Worm (Caenorhabditis elegans) whole organism, L2 larva: ENCODE data around the gene C14A6.6.

Experiments used
- R02D3.7 ChIP-seq: fragments of 150-350 bp; optimal IDR thresholded peaks from 2 replicates; lab custom pipeline; 2014; ENCODE audit warnings: missing biosample characterization, missing genetic modification characterization
- Y55F3AM.14 ChIP-seq: fragments of 200-800 bp; sonication (Bioruptor generic); optimal IDR thresholded peaks from 2 replicates; lab custom pipeline; 2018; ENCODE audit warnings: mild to moderate bottlenecking, missing genetic modification characterization, missing compliant biosample characterization
- ZK546.5 ChIP-seq: sonication (generic microtip); optimal IDR thresholded peaks from 2 replicates; lab custom pipeline; 2017; ENCODE audit warnings: missing biosample characterization, missing genetic modification characterization
- alr-1 ChIP-seq: fragments of 150-350 bp; optimal IDR thresholded peaks from 2 replicates; lab custom pipeline; 2014; ENCODE audit warnings: missing biosample characterization, missing genetic modification characterization
- ceh-16 ChIP-seq: fragments of 150-350 bp; optimal IDR thresholded peaks from 2 replicates; lab custom pipeline; 2014; ENCODE audit warnings: missing biosample characterization, missing genetic modification characterization
- ceh-82 ChIP-seq: fragments of 150-350 bp; optimal IDR thresholded peaks from 2 replicates; lab custom pipeline; 2014; ENCODE audit warnings: missing biosample characterization, missing genetic modification characterization
- dmd-4 ChIP-seq: sonication (generic microtip); optimal IDR thresholded peaks from 2 replicates; lab custom pipeline; 2017; ENCODE audit warnings: missing biosample characterization, missing genetic modification characterization
- egl-27 ChIP-seq: sonication (generic microtip); optimal IDR thresholded peaks from 3 replicates; lab custom pipeline; 2017; ENCODE audit warnings: missing biosample characterization, missing genetic modification reagents, missing genetic modification characterization
- elt-1 ChIP-seq: fragments of 150-350 bp; optimal IDR thresholded peaks from 2 replicates; lab custom pipeline; 2014; ENCODE audit warnings: missing biosample characterization, missing genetic modification characterization
- elt-3 ChIP-seq: sonication (generic microtip); optimal IDR thresholded peaks from 2 replicates; lab custom pipeline; 2017; ENCODE audit warnings: missing biosample characterization, missing genetic modification characterization
- fos-1 ChIP-seq: fragments of 150-350 bp; optimal IDR thresholded peaks from 2 replicates; lab custom pipeline; 2014; ENCODE audit warnings: missing biosample characterization, missing genetic modification characterization
- gmeb-1 ChIP-seq: fragments of 150-350 bp; optimal IDR thresholded peaks from 2 replicates; lab custom pipeline; 2014; ENCODE audit warnings: missing biosample characterization, missing genetic modification characterization
- lin-11 ChIP-seq: fragments of 150-350 bp; sonication (generic microtip); optimal IDR thresholded peaks from 2 replicates; lab custom pipeline; 2014; ENCODE audit warnings: missing biosample characterization, missing genetic modification characterization, inconsistent platforms, mixed read lengths
- lin-13 ChIP-seq: fragments of 150-350 bp; optimal IDR thresholded peaks from 2 replicates; lab custom pipeline; 2014; ENCODE audit warnings: missing biosample characterization, missing genetic modification reagents, missing genetic modification characterization
- lin-39 ChIP-seq: fragments of 150-350 bp; optimal IDR thresholded peaks from 2 replicates; lab custom pipeline; 2014; ENCODE audit warnings: missing biosample characterization, missing genetic modification reagents, missing genetic modification characterization
- lsy-2 ChIP-seq, 2 experiments: fragments of 150-350 bp in 1 of 2; sonication (generic microtip) in 1 of 2; optimal IDR thresholded peaks; 2 replicates each; lab custom pipeline; 2014 to 2017; ENCODE audit warnings: missing biosample characterization in 2 of 2, missing genetic modification characterization in 2 of 2
- mbf-1 ChIP-seq: sonication (generic microtip); optimal IDR thresholded peaks from 2 replicates; lab custom pipeline; 2017; ENCODE audit warnings: missing biosample characterization, missing genetic modification characterization
- mdl-1 ChIP-seq, 2 experiments: fragments of 150-350 bp in 1 of 2; sonication (generic microtip) in 1 of 2; optimal IDR thresholded peaks; 2 replicates each; lab custom pipeline; 2017; ENCODE audit warnings: missing biosample characterization in 2 of 2, missing genetic modification characterization in 2 of 2
- nhr-10 ChIP-seq: sonication (generic microtip); optimal IDR thresholded peaks from 2 replicates; lab custom pipeline; 2017; ENCODE audit warnings: missing biosample characterization, missing genetic modification characterization
- nhr-11 ChIP-seq: fragments of 150-350 bp; optimal IDR thresholded peaks from 2 replicates; lab custom pipeline; 2014; ENCODE audit warnings: missing biosample characterization, missing genetic modification characterization
- nhr-12 ChIP-seq: fragments of 150-350 bp; optimal IDR thresholded peaks from 2 replicates; lab custom pipeline; 2014; ENCODE audit warnings: missing biosample characterization, missing genetic modification characterization
- nhr-23 ChIP-seq: fragments of 150-350 bp; optimal IDR thresholded peaks from 2 replicates; lab custom pipeline; 2014; ENCODE audit warnings: missing biosample characterization, missing genetic modification reagents, missing genetic modification characterization
- nhr-237 ChIP-seq: fragments of 150-350 bp; optimal IDR thresholded peaks from 2 replicates; lab custom pipeline; 2014; ENCODE audit warnings: missing biosample characterization, missing genetic modification characterization
- nhr-25 ChIP-seq: fragments of 150-350 bp; sonication (generic microtip); optimal IDR thresholded peaks from 3 replicates; lab custom pipeline; 2014; ENCODE audit warnings: missing biosample characterization, missing genetic modification characterization
- nhr-6 ChIP-seq: fragments of 150-350 bp; optimal IDR thresholded peaks from 2 replicates; lab custom pipeline; 2014; ENCODE audit warnings: missing biosample characterization, missing genetic modification characterization
- peb-1 ChIP-seq: fragments of 150-350 bp; optimal IDR thresholded peaks from 2 replicates; lab custom pipeline; 2014; ENCODE audit warnings: missing biosample characterization, missing genetic modification characterization
- sem-4 ChIP-seq: fragments of 150-350 bp; optimal IDR thresholded peaks from 2 replicates; lab custom pipeline; 2014; ENCODE audit warnings: missing biosample characterization, missing genetic modification reagents, missing genetic modification characterization
- skn-1 ChIP-seq: sonication (generic microtip); optimal IDR thresholded peaks from 2 replicates; lab custom pipeline; 2017; ENCODE audit warnings: missing biosample characterization, missing genetic modification characterization
- sma-3 ChIP-seq: sonication (generic microtip); optimal IDR thresholded peaks from 2 replicates; lab custom pipeline; 2016; ENCODE audit warnings: missing genetic modification reagents, missing genetic modification characterization, missing compliant biosample characterization
- sma-9 ChIP-seq, 2 experiments: fragments of 150-350 bp in 1 of 2; sonication (generic microtip) in 1 of 2; optimal IDR thresholded peaks; 2 replicates each; lab custom pipeline; 2014 to 2016; ENCODE audit warnings: missing genetic modification characterization in 2 of 2, mild to moderate bottlenecking in 1 of 2, missing biosample characterization in 1 of 2, missing compliant biosample characterization in 1 of 2, missing genetic modification reagents in 1 of 2, moderate library complexity in 1 of 2
- unc-55 ChIP-seq: fragments of 150-350 bp; sonication (generic microtip); optimal IDR thresholded peaks from 3 replicates; lab custom pipeline; 2014; ENCODE audit warnings: missing biosample characterization, missing genetic modification reagents, missing genetic modification characterization
- unc-62 ChIP-seq: fragments of 150-350 bp; optimal IDR thresholded peaks from 2 replicates; lab custom pipeline; 2014; ENCODE audit warnings: missing biosample characterization, missing genetic modification reagents, missing genetic modification characterization
- ztf-11 ChIP-seq: sonication (generic microtip); optimal IDR thresholded peaks from 2 replicates; lab custom pipeline; 2017; ENCODE audit warnings: missing biosample characterization, missing genetic modification characterization
- ztf-4 ChIP-seq: fragments of 150-350 bp; optimal IDR thresholded peaks from 2 replicates; lab custom pipeline; 2014; ENCODE audit warnings: missing biosample characterization, missing genetic modification characterization

The C14A6.6 gene

DNA sequence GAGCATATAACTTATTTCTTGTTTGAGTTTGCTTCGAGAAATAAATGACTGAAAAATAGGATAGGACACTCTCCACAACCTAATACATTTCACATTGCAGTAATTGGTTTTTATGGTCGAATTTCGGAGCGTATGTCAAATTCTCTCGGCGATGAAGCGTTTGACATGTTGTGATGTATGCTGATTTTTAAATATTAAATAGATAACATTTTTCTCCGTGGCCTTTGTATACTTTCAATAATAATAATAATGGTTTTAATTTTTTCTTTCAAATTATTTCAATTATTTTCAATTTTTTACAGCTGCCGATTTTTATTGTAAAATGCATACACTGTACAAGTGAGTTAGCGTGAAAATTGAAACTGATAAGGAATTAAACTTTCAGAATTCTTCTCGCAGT is 21.0 kb downstream of the C14A6.6 start, which contains the start of gene C14A6.3:
C14A6.3 (plus strand) TSS at position 301 of the 400 bp plus-strand sequence.
- TF ChIP-seq fos-1: peak; percentile 4
- TF ChIP-seq ceh-16 (tag; lab: Kevin White, UChicago): no peak

DNA sequence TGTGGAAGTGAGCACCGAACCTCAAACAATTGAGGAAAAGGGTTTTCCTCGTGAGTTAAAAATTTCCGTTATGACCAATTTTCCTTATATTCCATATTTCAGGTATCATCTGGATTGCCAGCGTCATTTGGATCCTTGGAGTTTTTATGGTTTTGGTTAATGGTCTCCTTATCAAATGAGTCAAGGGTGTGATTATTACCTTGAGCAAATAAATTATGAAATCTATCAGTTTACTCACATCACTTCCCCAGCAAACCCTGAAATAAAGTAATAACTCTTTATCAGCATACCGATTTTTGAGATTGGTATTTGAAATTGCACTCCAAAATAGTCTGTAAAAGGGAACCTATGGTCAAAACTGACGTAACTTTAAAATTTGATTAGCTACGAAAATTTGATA is 22.6 kb downstream of the C14A6.6 start:
- TF ChIP-seq mdl-1 (tag; optimal IDR thresholded peaks at IDR 0.05; lab: Kevin White, UChicago) (no peak), elt-3 (no peak), nhr-12 (tag; lab: Kevin White, UChicago) (no peak), lin-13 (GFP tag; lab: Kevin White, UChicago) (no peak), elt-1 (tag; lab: Kevin White, UChicago) (no peak), nhr-237 (no peak), lin-11 (tag; lab: Kevin White, UChicago) (no peak), unc-62 (GFP tag; lab: Kevin White, UChicago) (no peak), alr-1 (tag; lab: Kevin White, UChicago) (no peak), egl-27 (tag; lab: Kevin White, UChicago) (no peak), mbf-1 (tag; lab: Kevin White, UChicago) (no peak), ceh-16 (tag; lab: Kevin White, UChicago) (no peak), R02D3.7 (tag; lab: Kevin White, UChicago) (no peak), ztf-11 (tag; lab: Kevin White, UChicago) (no peak), sem-4 (tag; lab: Kevin White, UChicago) (no peak), ztf-4 (tag; lab: Kevin White, UChicago) (no peak), nhr-10 (tag; lab: Kevin White, UChicago) (no peak)

DNA sequence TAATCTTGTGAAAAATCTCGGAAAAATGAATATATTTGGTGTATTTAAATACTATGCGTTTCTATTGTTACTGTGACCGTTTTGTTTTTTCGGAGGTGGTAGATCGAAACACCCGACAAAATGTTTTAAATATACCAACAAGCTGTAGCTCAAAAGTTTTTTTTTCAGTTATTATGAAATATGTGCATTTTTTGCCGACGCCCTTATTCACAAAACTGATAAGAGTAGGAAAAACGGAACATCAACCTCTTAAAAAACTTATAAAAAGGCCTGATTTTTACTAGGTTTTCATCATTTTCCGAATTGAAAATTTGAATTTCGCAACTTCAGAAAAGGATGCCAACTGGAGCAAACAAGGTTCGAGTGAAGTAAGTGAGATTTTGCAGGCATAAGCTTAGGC is 23.6 kb downstream of the C14A6.6 start, which contains the start of gene Y37H2A.14:
Y37H2A.14 (plus strand) TSS at position 301 of the 400 bp plus-strand sequence.
- TF ChIP-seq dmd-4 (tag; lab: Kevin White, UChicago): no peak
- TF ChIP-seq ZK546.5 (tag; lab: Kevin White, UChicago): no peak
- no peak for TF ChIP-seq nhr-11 (tag; lab: Kevin White, UChicago)
- TF ChIP-seq skn-1 (tag; lab: Kevin White, UChicago): no peak
- no peak for TF ChIP-seq nhr-6 (tag; lab: Kevin White, UChicago)
- no peak for TF ChIP-seq ceh-16 (tag; lab: Kevin White, UChicago)
- no peak for TF ChIP-seq egl-27 (tag; lab: Kevin White, UChicago)
- no peak for TF ChIP-seq elt-1 (tag; lab: Kevin White, UChicago)
- TF ChIP-seq nhr-25: no peak
- no peak for TF ChIP-seq sem-4 (tag; lab: Kevin White, UChicago)
- TF ChIP-seq gmeb-1 (tag; lab: Kevin White, UChicago): no peak
- TF ChIP-seq Y55F3AM.14 (GFP tag; lab: Kevin White, UChicago): no peak
- TF ChIP-seq ztf-4 (tag; lab: Kevin White, UChicago): no peak
- TF ChIP-seq peb-1: no peak
- TF ChIP-seq nhr-237: no peak

DNA sequence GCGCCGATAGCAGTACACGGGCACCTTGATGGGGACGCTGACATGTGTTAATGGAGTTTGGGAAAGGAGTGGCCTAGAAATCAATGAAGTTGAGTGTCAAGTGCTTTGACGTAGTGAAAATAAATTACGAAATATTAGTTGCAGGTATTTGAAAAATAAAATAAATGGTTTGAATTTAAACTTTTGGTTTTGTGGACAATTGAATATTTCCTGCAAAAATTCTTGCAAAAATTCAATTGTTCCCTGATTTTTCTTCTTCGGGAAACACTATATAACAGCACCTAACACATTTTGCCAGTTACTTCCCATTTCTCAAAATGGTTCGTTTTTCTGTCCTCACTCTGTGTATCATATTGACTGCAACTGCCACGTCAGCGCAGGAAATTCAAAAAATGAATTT is 24.5 kb downstream of the C14A6.6 start, which contains the start of gene Y37H2A.13:
Y37H2A.13 (plus strand) TSS at position 301 of the 400 bp plus-strand sequence.
- TF ChIP-seq ceh-82 (tag; lab: Kevin White, UChicago) (no peak), gmeb-1 (tag; lab: Kevin White, UChicago) (no peak), nhr-12 (tag; lab: Kevin White, UChicago) (no peak), fos-1 (no peak), sem-4 (tag; lab: Kevin White, UChicago) (no peak), lsy-2 (tag; optimal IDR thresholded peaks at IDR 0.05; lab: Kevin White, UChicago) (no peak), R02D3.7 (tag; lab: Kevin White, UChicago) (no peak), mdl-1 (tag; optimal IDR thresholded peaks at IDR 0.05; lab: Kevin White, UChicago) (no peak)

DNA sequence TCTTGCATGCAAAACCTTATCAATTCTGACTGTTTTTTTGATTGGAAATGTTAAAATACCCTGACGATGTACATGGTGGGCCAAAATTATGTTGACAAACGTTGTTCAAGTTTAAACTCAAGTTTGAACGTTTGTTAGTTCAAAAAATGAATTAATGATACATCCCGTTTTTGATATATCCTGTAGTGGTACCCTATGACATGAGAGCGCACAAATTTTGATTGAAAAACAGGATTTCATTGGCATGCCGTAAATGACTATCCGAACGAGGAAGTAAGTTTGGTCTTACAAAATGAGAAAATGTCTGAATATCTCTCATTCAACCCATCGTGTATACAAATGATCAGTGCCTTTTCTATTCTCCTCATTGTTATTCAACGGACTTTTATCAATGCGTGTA is 25.9 kb downstream of the C14A6.6 start, which contains the start of gene Y37H2A.11:
Y37H2A.11 (plus strand) TSS at position 301 of the 400 bp plus-strand sequence.
- TF ChIP-seq sma-3 (GFP tag; lab: Kevin White, UChicago): no peak
- TF ChIP-seq, all 48 proteins: peak for 0

DNA sequence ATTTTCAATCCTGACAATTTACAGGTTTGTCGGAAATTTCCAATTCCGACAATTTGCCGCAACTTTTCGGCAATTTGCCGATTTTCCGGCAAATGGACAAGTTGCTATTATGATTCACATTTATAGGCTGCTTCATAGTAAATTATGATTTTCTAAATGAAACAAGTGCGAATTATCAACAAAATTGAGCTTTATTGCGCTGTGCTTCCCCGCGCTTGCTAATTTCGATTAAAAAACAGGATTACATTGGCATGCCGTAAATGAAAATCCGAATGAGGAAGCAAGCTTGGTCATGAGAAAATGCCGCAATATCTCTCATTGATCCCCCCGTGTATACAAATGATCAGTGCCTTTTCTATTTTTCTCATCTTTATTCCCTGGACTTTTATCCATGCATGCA is 28.4 kb downstream of the C14A6.6 start, which contains the start of gene Y37H2A.10:
Y37H2A.10 (plus strand) TSS at position 301 of the 400 bp plus-strand sequence.
- TF ChIP-seq fos-1: no peak
- TF ChIP-seq unc-55: no peak
- TF ChIP-seq skn-1 (tag; lab: Kevin White, UChicago): no peak
- no peak for TF ChIP-seq R02D3.7 (tag; lab: Kevin White, UChicago)
- no peak for TF ChIP-seq lin-39 (tag; lab: Kevin White, UChicago)
- no peak for TF ChIP-seq sma-9 (GFP tag; optimal IDR thresholded peaks at IDR 0.05; lab: Kevin White, UChicago)
- no peak for TF ChIP-seq sma-9 (tag; optimal IDR thresholded peaks at IDR 0.05; lab: Kevin White, UChicago)
- no peak for TF ChIP-seq nhr-23 (tag; lab: Kevin White, UChicago)
- no peak for TF ChIP-seq egl-27 (tag; lab: Kevin White, UChicago)
- no peak for TF ChIP-seq ztf-4 (tag; lab: Kevin White, UChicago)
